Worm (Caenorhabditis elegans): ENCODE data around the gene F39F10.2.
"Not testable (repeated sequence)": the region's sequence is repeated elsewhere in the genome, so short reads cannot be mapped to it uniquely, and the experiment has no call there.

Gene F39F10.2

ce11 chrX:16913669-16914068, 19.0 kb downstream of the F39F10.2 start, which contains the start of gene F39F10.5:
F39F10.5 (minus strand) TSS chrX:16913769.
- not testable (repeated sequence) for TF ChIP-seq xbp-1, C34B4.2, ceh-90 (tag; optimal IDR thresholded peaks at IDR 0.05)

- TF ChIP-seq efl-1 (optimal IDR thresholded peaks at IDR 0.05) (no peak), efl-1 (GFP tag; optimal IDR thresholded peaks at IDR 0.05 in 1 of 2) (peak in 1 of 2 experiments; percentile 2), dsc-1 (tag; optimal IDR thresholded peaks at IDR 0.05) (peak; percentile 53), rnt-1 (tag; optimal IDR thresholded peaks at IDR 0.05) (no peak), nhr-90 (tag; optimal IDR thresholded peaks at IDR 0.05; ENCODE audit: poor library complexity) (no peak)
These were observed 24.8 kb downstream of the F39F10.2 start for ce11 chrX:16919468-16919867.

ce11 chrX:16921533-16921932, 26.9 kb downstream of the F39F10.2 start, which contains the start of gene fbxb-114:
fbxb-114 (plus strand) TSS chrX:16921833.
- TF ChIP-seq nhr-77 (tag; optimal IDR thresholded peaks at IDR 0.05) (no peak), lsy-2 (tag; optimal IDR thresholded peaks at IDR 0.05) (no peak), nhr-71 (tag; optimal IDR thresholded peaks at IDR 0.05) (no peak), pax-3 (tag; optimal IDR thresholded peaks at IDR 0.05) (no peak), C16A3.4 (tag; optimal IDR thresholded peaks at IDR 0.05) (no peak), ceh-82 (tag; optimal IDR thresholded peaks at IDR 0.05) (no peak), aly-2 (tag; optimal IDR thresholded peaks at IDR 0.05) (no peak), nhr-19 (GFP tag; conservative IDR thresholded peaks at IDR 0.05) (no peak), unc-130 (tag; optimal IDR thresholded peaks at IDR 0.05) (no peak), dsc-1 (tag; optimal IDR thresholded peaks at IDR 0.05) (no peak), sox-4 (tag; optimal IDR thresholded peaks at IDR 0.05) (no peak), fkh-10 (GFP tag; optimal IDR thresholded peaks at IDR 0.05) (no peak), zag-1 (tag; optimal IDR thresholded peaks at IDR 0.05) (no peak), tbx-2 (tag; optimal IDR thresholded peaks at IDR 0.05) (no peak)

- TF ChIP-seq nhr-84 (tag; optimal IDR thresholded peaks at IDR 0.05), result no peak
- no peak for TF ChIP-seq lin-39 (tag; optimal IDR thresholded peaks at IDR 0.05)
- TF ChIP-seq lsy-2 (tag; optimal IDR thresholded peaks at IDR 0.05), result no peak
- no peak for TF ChIP-seq ceh-82 (tag; optimal IDR thresholded peaks at IDR 0.05)
These were observed 29.0 kb downstream of the F39F10.2 start, which contains the start of gene C30E1.4 for ce11 chrX:16923636-16924035. C30E1.4 (plus strand) TSS chrX:16923936.

ce11 chrX:16925343-16925742, 30.7 kb downstream of the F39F10.2 start:
- TF ChIP-seq vab-15 (tag; optimal IDR thresholded peaks at IDR 0.05), result no peak
- TF ChIP-seq rnt-1 (tag; optimal IDR thresholded peaks at IDR 0.05), result peak; percentile 27
- TF ChIP-seq dpl-1 (GFP tag; optimal IDR thresholded peaks at IDR 0.05), result no peak
- TF ChIP-seq snpc-4 (tag; optimal IDR thresholded peaks at IDR 0.05), result peak; percentile 86

- TF ChIP-seq mdl-1 (tag; optimal IDR thresholded peaks at IDR 0.05) (peak in 1 of 2 experiments; percentile 18), skn-1 (tag; optimal IDR thresholded peaks at IDR 0.05) (peak; percentile 16), snpc-4 (tag; optimal IDR thresholded peaks at IDR 0.05) (no peak), egl-13 (tag; optimal IDR thresholded peaks at IDR 0.05) (peak; percentile 49), ceh-90 (tag; optimal IDR thresholded peaks at IDR 0.05) (no peak), nhr-76 (tag; optimal IDR thresholded peaks at IDR 0.05) (no peak), lir-3 (tag; optimal IDR thresholded peaks at IDR 0.05; ENCODE audit: poor library complexity) (no peak), nhr-90 (tag; optimal IDR thresholded peaks at IDR 0.05; ENCODE audit: poor library complexity) (peak; percentile 40), mab-9 (GFP tag; IDR thresholded peaks at IDR 0.05) (no peak), ztf-4 (tag; optimal IDR thresholded peaks at IDR 0.05) (no peak), aly-2 (tag; optimal IDR thresholded peaks at IDR 0.05) (no peak), dpl-1 (GFP tag; optimal IDR thresholded peaks at IDR 0.05) (no peak), nhr-12 (tag; optimal IDR thresholded peaks at IDR 0.05) (no peak), irx-1 (tag; optimal IDR thresholded peaks at IDR 0.05) (no peak), lin-13 (GFP tag; optimal IDR thresholded peaks at IDR 0.05) (peak; percentile 35), C34B4.2 (tag; optimal IDR thresholded peaks at IDR 0.05) (no peak), rnt-1 (tag; optimal IDR thresholded peaks at IDR 0.05) (peak; percentile 44), ces-1 (GFP tag; optimal IDR thresholded peaks at IDR 0.05) (no peak), nhr-85 (tag) (peak; percentile 34), elt-2 (tag; optimal IDR thresholded peaks at IDR 0.05) (no peak), tlp-1 (tag; optimal IDR thresholded peaks at IDR 0.05) (no peak), elt-3 (tag; optimal IDR thresholded peaks at IDR 0.05) (no peak), unc-98 (GFP tag; IDR thresholded peaks at IDR 0.05) (no peak), nhr-11 (tag; optimal IDR thresholded peaks at IDR 0.05) (no peak), ceh-82 (tag; optimal IDR thresholded peaks at IDR 0.05) (peak in 1 of 3 experiments; percentile 63), dsc-1 (tag; optimal IDR thresholded peaks at IDR 0.05) (peak; percentile 54), zag-1 (tag; optimal IDR thresholded peaks at IDR 0.05) (no peak)
These were observed 33.4 kb downstream of the F39F10.2 start for ce11 chrX:16928087-16928486.
